Fruit fly (Drosophila melanogaster) whole organism, embryonic: Measurements from ENCODE around the gene MICU3.

ENCODE experiments used
- Blimp-1 ChIP-seq: fragments of 200-800 bp; sonication (Bioruptor generic); optimal IDR thresholded peaks from 3 replicates; lab custom pipeline; 2018; ENCODE audit warnings: missing biosample characterization, missing genetic modification characterization, mild to moderate bottlenecking, moderate library complexity, missing genetic modification reagents
- CG10267 ChIP-seq: fragments of 200-800 bp; sonication (Bioruptor generic); optimal IDR thresholded peaks from 2 replicates; lab custom pipeline; 2018; ENCODE audit warnings: missing biosample characterization, mild to moderate bottlenecking, missing genetic modification characterization, moderate library complexity
- CG10979 ChIP-seq: fragments of 200-800 bp; sonication (Bioruptor generic); optimal IDR thresholded peaks from 2 replicates; lab custom pipeline; 2018; ENCODE audit warnings: missing biosample characterization, mild to moderate bottlenecking, missing genetic modification characterization, moderate library complexity
- CG11247 ChIP-seq: fragments of 200-800 bp; sonication (Bioruptor generic); IDR thresholded peaks from 2 replicates; pipeline ENCODE4 v1.3.6; 2022; ENCODE audit warnings: missing biosample characterization, missing genetic modification characterization
- CG12104 ChIP-seq: fragments of 200-800 bp; sonication (Bioruptor generic); optimal IDR thresholded peaks from 3 replicates; lab custom pipeline; 2016; ENCODE audit warnings: missing biosample characterization, missing genetic modification characterization
- CG12299 ChIP-seq: fragments of 200-800 bp; sonication (Bioruptor generic); optimal IDR thresholded peaks from 2 replicates; lab custom pipeline; 2018; ENCODE audit warnings: missing biosample characterization, mild to moderate bottlenecking, missing genetic modification characterization
- CG14441 ChIP-seq: fragments of 200-800 bp; sonication (Bioruptor generic); IDR thresholded peaks from 2 replicates; pipeline ENCODE4 v1.3.6; 2022; ENCODE audit warnings: missing biosample characterization, missing genetic modification characterization
- CG14710 ChIP-seq: fragments of 200-800 bp; sonication (Bioruptor generic); optimal IDR thresholded peaks from 3 replicates; lab custom pipeline; 2019; ENCODE audit warnings: missing biosample characterization, mild to moderate bottlenecking, missing genetic modification characterization, moderate library complexity
- CG15073 ChIP-seq: fragments of 200-800 bp; sonication (Bioruptor generic); optimal IDR thresholded peaks from 2 replicates; lab custom pipeline; 2016; ENCODE audit warnings: missing biosample characterization, missing genetic modification characterization
- CG17186 ChIP-seq: fragments of 200-800 bp; sonication (Bioruptor generic); optimal IDR thresholded peaks from 3 replicates; lab custom pipeline; 2017; ENCODE audit warnings: missing biosample characterization, missing genetic modification reagents, missing genetic modification characterization
- CG17328 ChIP-seq: fragments of 200-800 bp; sonication (Bioruptor generic); IDR thresholded peaks from 2 replicates; pipeline ENCODE4 v1.3.6; 2022; ENCODE audit warnings: missing biosample characterization, missing genetic modification characterization
- CG18262 ChIP-seq: fragments of 200-800 bp; optimal IDR thresholded peaks from 3 replicates; lab custom pipeline; 2019; ENCODE audit warnings: missing biosample characterization, mild to moderate bottlenecking, missing genetic modification characterization, moderate library complexity
- CG30403 ChIP-seq: fragments of 200-800 bp; sonication (Bioruptor generic); optimal IDR thresholded peaks from 3 replicates; lab custom pipeline; 2016; ENCODE audit warnings: missing biosample characterization, missing genetic modification characterization
- CG42726 ChIP-seq: fragments of 200-800 bp; sonication (Bioruptor generic); IDR thresholded peaks from 2 replicates; pipeline ENCODE4 v1.3.6; 2022; ENCODE audit warnings: missing biosample characterization, missing genetic modification characterization; ENCODE audit not compliant: partially characterized antibody
- CG7372 ChIP-seq: fragments of 200-800 bp; sonication (Bioruptor generic); IDR thresholded peaks from 2 replicates; pipeline ENCODE4 v1.3.6; 2022; ENCODE audit warnings: missing biosample characterization, missing genetic modification characterization
- CG8281 ChIP-seq: fragments of 200-800 bp; sonication (Bioruptor generic); optimal IDR thresholded peaks from 2 replicates; lab custom pipeline; 2018; ENCODE audit warnings: missing biosample characterization, mild to moderate bottlenecking, missing genetic modification characterization, moderate library complexity
- CrebB ChIP-seq: fragments of 200-800 bp; sonication (Bioruptor generic); optimal IDR thresholded peaks from 3 replicates; lab custom pipeline; 2018; ENCODE audit warnings: missing biosample characterization, mild to moderate bottlenecking, missing genetic modification characterization
- Dfd ChIP-seq, 2 experiments: fragments of >200 bp; optimal IDR thresholded peaks; 2 replicates each; lab custom pipeline; 2017; ENCODE audit warnings: missing biosample characterization in 2 of 2, missing genetic modification characterization in 2 of 2
- Dp ChIP-seq: fragments of 200-800 bp; sonication (Bioruptor generic); optimal IDR thresholded peaks from 2 replicates; lab custom pipeline; 2018; ENCODE audit warnings: missing biosample characterization, mild to moderate bottlenecking, missing genetic modification characterization, moderate library complexity
- Hsf ChIP-seq: fragments of 200-800 bp; sonication (Bioruptor generic); optimal IDR thresholded peaks from 3 replicates; lab custom pipeline; 2016; ENCODE audit warnings: missing biosample characterization, missing genetic modification characterization
- Mes4 ChIP-seq: fragments of 200-800 bp; sonication (Bioruptor generic); optimal IDR thresholded peaks from 2 replicates; lab custom pipeline; 2016; ENCODE audit warnings: missing biosample characterization, missing genetic modification characterization
- Nf-YA ChIP-seq: fragments of 200-800 bp; sonication (Bioruptor generic); IDR thresholded peaks from 2 replicates; pipeline ENCODE4 v1.3.6; 2022; ENCODE audit warnings: missing biosample characterization, missing genetic modification characterization
- Pdp1 ChIP-seq, 2 experiments: fragments of 200-800 bp; sonication (Bioruptor generic); optimal IDR thresholded peaks; 3 replicates each; lab custom pipeline; 2016; ENCODE audit warnings: missing biosample characterization in 2 of 2, missing genetic modification characterization in 2 of 2, mild to moderate bottlenecking in 1 of 2, moderate library complexity in 1 of 2
- Poxn ChIP-seq: fragments of 200-800 bp; sonication (Bioruptor generic); IDR thresholded peaks from 2 replicates; pipeline ENCODE4 v1.3.6; 2022; ENCODE audit warnings: missing biosample characterization, missing genetic modification characterization
- Sox102F ChIP-seq: fragments of 200-800 bp; sonication (Bioruptor generic); optimal IDR thresholded peaks from 2 replicates; lab custom pipeline; 2018; ENCODE audit warnings: missing biosample characterization, mild to moderate bottlenecking, missing genetic modification characterization, moderate library complexity
- Stat92E ChIP-seq, 3 experiments: fragments of >200 bp in 2 of 3; fragments of 200-800 bp in 1 of 3; sonication (Bioruptor generic) in 1 of 3; optimal IDR thresholded peaks; 2 replicates each; lab custom pipeline; 2017 to 2019; ENCODE audit warnings: missing biosample characterization in 3 of 3, missing genetic modification characterization in 3 of 3, mild to moderate bottlenecking in 1 of 3, moderate library complexity in 1 of 3
- bsh ChIP-seq, 2 experiments: fragments of 200-800 bp; sonication (Bioruptor generic); optimal IDR thresholded peaks; 2 replicates each; lab custom pipeline; 2017 to 2018; ENCODE audit warnings: mild to moderate bottlenecking in 2 of 2, missing biosample characterization in 2 of 2, missing genetic modification characterization in 2 of 2, moderate library complexity in 1 of 2
- crp ChIP-seq, 2 experiments: fragments of 200-800 bp; sonication (Bioruptor generic); optimal IDR thresholded peaks; 2 replicates in 1 of 2; 3 replicates in 1 of 2; lab custom pipeline; 2017; ENCODE audit warnings: missing biosample characterization in 2 of 2, missing genetic modification characterization in 2 of 2, mild to moderate bottlenecking in 1 of 2, moderate library complexity in 1 of 2
- dan ChIP-seq: fragments of 200-800 bp; sonication (Bioruptor generic); IDR thresholded peaks from 2 replicates; pipeline ENCODE4 v1.3.6; 2022; ENCODE audit warnings: missing biosample characterization, missing genetic modification characterization
- dmrt99B ChIP-seq: fragments of 200-800 bp; sonication (Bioruptor generic); optimal IDR thresholded peaks from 2 replicates; lab custom pipeline; 2018; ENCODE audit warnings: missing biosample characterization, mild to moderate bottlenecking, missing genetic modification characterization, moderate library complexity
- dysf ChIP-seq: fragments of 200-800 bp; sonication (Bioruptor generic); IDR thresholded peaks from 3 replicates; pipeline ENCODE4 v1.3.6; 2022; ENCODE audit warnings: missing biosample characterization, missing genetic modification characterization
- hth ChIP-seq: fragments of >200 bp; optimal IDR thresholded peaks from 2 replicates; lab custom pipeline; 2017; ENCODE audit warnings: inconsistent platforms
- inv ChIP-seq: fragments of 200-800 bp; sonication (Bioruptor generic); IDR thresholded peaks from 2 replicates; pipeline ENCODE4 v1.3.6; 2022; ENCODE audit warnings: missing biosample characterization, missing genetic modification characterization; ENCODE audit not compliant: partially characterized antibody
- lilli ChIP-seq: fragments of 200-800 bp; sonication (Bioruptor generic); optimal IDR thresholded peaks from 3 replicates; lab custom pipeline; 2016; ENCODE audit warnings: missing biosample characterization, missing genetic modification characterization
- mirr ChIP-seq: fragments of 200-800 bp; sonication (Bioruptor generic); optimal IDR thresholded peaks from 3 replicates; lab custom pipeline; 2018; ENCODE audit warnings: missing biosample characterization, mild to moderate bottlenecking, missing genetic modification characterization
- nau ChIP-seq: fragments of 200-800 bp; sonication (Bioruptor generic); optimal IDR thresholded peaks from 3 replicates; lab custom pipeline; 2017; ENCODE audit warnings: missing biosample characterization, mild to moderate bottlenecking, missing genetic modification characterization, missing genetic modification reagents
- org-1 ChIP-seq: fragments of 200-800 bp; sonication (Bioruptor generic); optimal IDR thresholded peaks from 2 replicates; lab custom pipeline; 2017; ENCODE audit warnings: missing biosample characterization, missing genetic modification characterization
- p53 ChIP-seq: fragments of 200-800 bp; sonication (Bioruptor generic); optimal IDR thresholded peaks from 2 replicates; lab custom pipeline; 2016; ENCODE audit warnings: missing biosample characterization, missing genetic modification characterization
- pfk ChIP-seq: fragments of 200-800 bp; sonication (Bioruptor generic); optimal IDR thresholded peaks from 2 replicates; lab custom pipeline; 2018; ENCODE audit warnings: missing biosample characterization, mild to moderate bottlenecking, missing genetic modification characterization, moderate library complexity
- phol ChIP-seq: fragments of 200-800 bp; sonication (Bioruptor generic); optimal IDR thresholded peaks from 3 replicates; lab custom pipeline; 2018; ENCODE audit warnings: missing biosample characterization, mild to moderate bottlenecking, missing genetic modification characterization, moderate library complexity
- sisA ChIP-seq: fragments of 200-800 bp; sonication (Bioruptor generic); IDR thresholded peaks from 2 replicates; pipeline ENCODE4 v1.3.6; 2022; ENCODE audit warnings: missing biosample characterization, missing genetic modification characterization
- sqz ChIP-seq: fragments of 200-800 bp; sonication (Bioruptor generic); optimal IDR thresholded peaks from 3 replicates; lab custom pipeline; 2018; ENCODE audit warnings: missing biosample characterization, mild to moderate bottlenecking, missing genetic modification characterization
- tap ChIP-seq: fragments of 200-800 bp; optimal IDR thresholded peaks from 3 replicates; lab custom pipeline; 2019; ENCODE audit warnings: missing biosample characterization, mild to moderate bottlenecking, missing genetic modification characterization, moderate library complexity
- tna ChIP-seq: fragments of 200-800 bp; sonication (Bioruptor generic); IDR thresholded peaks from 2 replicates; pipeline ENCODE4 v1.3.6; 2022; ENCODE audit warnings: missing biosample characterization, missing genetic modification characterization; ENCODE audit not compliant: partially characterized antibody
- ttk ChIP-seq: fragments of 200-800 bp; sonication (Bioruptor generic); IDR thresholded peaks from 2 replicates; pipeline ENCODE4 v2.1.2; 2022; ENCODE audit warnings: missing biosample characterization, missing genetic modification characterization
- unpg ChIP-seq: fragments of 200-800 bp; sonication (Bioruptor generic); optimal IDR thresholded peaks from 3 replicates; lab custom pipeline; 2018; ENCODE audit warnings: missing biosample characterization, mild to moderate bottlenecking, missing genetic modification characterization, moderate library complexity
- zen ChIP-seq: fragments of 200-800 bp; sonication (Bioruptor generic); optimal IDR thresholded peaks from 3 replicates; lab custom pipeline; 2018; ENCODE audit warnings: missing biosample characterization, mild to moderate bottlenecking, missing genetic modification characterization, moderate library complexity
- zen2 ChIP-seq: fragments of 200-800 bp; sonication (Bioruptor generic); IDR thresholded peaks from 3 replicates; pipeline ENCODE4 v1.3.6; 2022; ENCODE audit warnings: missing biosample characterization, missing genetic modification characterization; ENCODE audit not compliant: partially characterized antibody

Gene MICU3

dm6 chr3R:19860996-19861719 is 14.0 kb downstream of the MICU3 start, which contains the start of the genes Ire1 and Mrm2 (continued):
- no peak for TF ChIP-seq nau
- TF ChIP-seq tna (GFP tag; lab: Robert Waterston, UW): no peak; the same call in 1 of the 2 replicates
- peak; percentile 94 for TF ChIP-seq CG14710 (tag; lab: Kevin White, UChicago)
- TF ChIP-seq hth (lab: Kevin White, UChicago): no peak
- peak; percentile 74 for TF ChIP-seq inv
- peak; percentile 78 for TF ChIP-seq CG10267 (tag; lab: Kevin White, UChicago)
- peak; percentile 83 for TF ChIP-seq p53 (GFP tag; lab: Kevin White, UChicago)
- TF ChIP-seq Dp (GFP tag; lab: Kevin White, UChicago): peak; percentile 39
- peak; percentile 51 for TF ChIP-seq CG12299 (tag; lab: Kevin White, UChicago)
- peak in 1 of 2 experiments; percentile 87 for TF ChIP-seq Dfd (GFP tag; optimal IDR thresholded peaks at IDR 0.05; lab: Kevin White, UChicago)
- TF ChIP-seq CG10979 (tag; lab: Kevin White, UChicago): peak; percentile 72
- peak in 1 of 2 experiments; percentile 51 for TF ChIP-seq crp (GFP tag; optimal IDR thresholded peaks at IDR 0.05; lab: Kevin White, UChicago)
- TF ChIP-seq CG18262: peak; percentile 71
- TF ChIP-seq zen (tag; lab: Kevin White, UChicago): peak; percentile 76
- TF ChIP-seq CG8281: peak; percentile 49
- TF ChIP-seq Poxn (GFP tag; lab: Robert Waterston, UW): no peak
- peak; percentile 80 for TF ChIP-seq CG14441 (GFP tag; lab: Robert Waterston, UW)
- 0 out of 2 replicates have a peak, but pooled peaks have one; percentile 30 for TF ChIP-seq dan (GFP tag; lab: Robert Waterston, UW)
- peak in 1 of 3 experiments; percentile 58 for TF ChIP-seq Stat92E (GFP tag; optimal IDR thresholded peaks at IDR 0.05; lab: Kevin White, UChicago)
- peak; percentile 29 for TF ChIP-seq mirr (GFP tag; lab: Kevin White, UChicago)
- TF ChIP-seq tap (tag; lab: Kevin White, UChicago): no peak
- TF ChIP-seq CG15073 (GFP tag; lab: Kevin White, UChicago): no peak
- peak; percentile 78 for TF ChIP-seq Sox102F
- TF ChIP-seq sisA: peak; percentile 85
- TF ChIP-seq dmrt99B (tag; lab: Kevin White, UChicago): peak; percentile 71
- peak; percentile 90 for TF ChIP-seq Hsf (GFP tag; lab: Kevin White, UChicago)
- TF ChIP-seq dysf (GFP tag; lab: Robert Waterston, UW): peak; percentile 84
- peak; percentile 20 to 78 for TF ChIP-seq bsh (GFP tag; optimal IDR thresholded peaks at IDR 0.05; lab: Kevin White, UChicago)
- peak; percentile 92 to 93 for TF ChIP-seq Pdp1 (GFP tag; optimal IDR thresholded peaks at IDR 0.05; lab: Kevin White, UChicago)
- peak; percentile 81 for TF ChIP-seq CG7372 (GFP tag; lab: Robert Waterston, UW)
- peak; percentile 51; the same call in 1 of the 2 replicates for TF ChIP-seq Nf-YA (GFP tag; lab: Robert Waterston, UW)
- TF ChIP-seq CG17328 (GFP tag; lab: Robert Waterston, UW): peak; percentile 75
- TF ChIP-seq Mes4 (GFP tag; lab: Kevin White, UChicago): peak; percentile 65
- TF ChIP-seq phol (tag; lab: Kevin White, UChicago): peak; percentile 91
- TF ChIP-seq org-1 (GFP tag; lab: Kevin White, UChicago): no peak
- peak; percentile 50 for TF ChIP-seq Blimp-1 (GFP tag; lab: Kevin White, UChicago)
- no peak for TF ChIP-seq CG42726 (GFP tag; lab: Robert Waterston, UW)
- peak; percentile 89 for TF ChIP-seq CG30403 (GFP tag; lab: Kevin White, UChicago)
- peak; percentile 1 for TF ChIP-seq pfk (GFP tag; lab: Kevin White, UChicago)
- peak; percentile 55 for TF ChIP-seq CrebB (tag; lab: Kevin White, UChicago)
- TF ChIP-seq CG11247 (GFP tag; lab: Robert Waterston, UW): peak; percentile 77
- peak; percentile 81 for TF ChIP-seq ttk (GFP tag; lab: Robert Waterston, UW)
- no peak for TF ChIP-seq sqz (GFP tag; lab: Kevin White, UChicago)
- TF ChIP-seq lilli (GFP tag; lab: Kevin White, UChicago): peak; percentile 91
- TF ChIP-seq CG17186: peak; percentile 88
- no peak for TF ChIP-seq zen2
- TF ChIP-seq unpg: peak; percentile 80
- TF ChIP-seq CG12104 (GFP tag; lab: Kevin White, UChicago): peak; percentile 64
